Worm (Caenorhabditis elegans): ENCODE measurements around the gene C09G4.4.

C09G4.4 gene

ce11 chrIV:8530042-8531027 is 17.6 kb downstream of the C09G4.4 start:
- no peak for TF ChIP-seq mes-4 (tag; optimal IDR thresholded peaks at IDR 0.05)
- no peak for TF ChIP-seq B0261.1 (tag; optimal IDR thresholded peaks at IDR 0.05)
- no peak for TF ChIP-seq pha-4 (tag; optimal IDR thresholded peaks at IDR 0.05)
- TF ChIP-seq hlh-26 (GFP tag; conservative IDR thresholded peaks at IDR 0.05), result no peak
- no peak for TF ChIP-seq F52B5.7 (tag; optimal IDR thresholded peaks at IDR 0.05)
- no peak for TF ChIP-seq C17E4.6 (GFP tag; IDR thresholded peaks at IDR 0.05)
- no peak for TF ChIP-seq mcd-1 (GFP tag; IDR thresholded peaks at IDR 0.05)
- no peak for TF ChIP-seq ztf-6 (GFP tag; IDR thresholded peaks at IDR 0.05)
- peak; percentile 96 for TF ChIP-seq atf-7 (tag; optimal IDR thresholded peaks at IDR 0.05)
- no peak for TF ChIP-seq fkh-3 (tag; optimal IDR thresholded peaks at IDR 0.05)
- TF ChIP-seq die-1 (tag; optimal IDR thresholded peaks at IDR 0.05), result no peak
- 0 out of 2 replicates have a peak, but pooled peaks have one; percentile 20 for TF ChIP-seq Y95B8A.8 (GFP tag; IDR thresholded peaks at IDR 0.05)
- no peak for TF ChIP-seq rcor-1 (GFP tag; IDR thresholded peaks at IDR 0.05)
- no peak for TF ChIP-seq egl-18 (GFP tag; IDR thresholded peaks at IDR 0.05)
- TF ChIP-seq F33H1.4 (GFP tag; IDR thresholded peaks at IDR 0.05), result no peak
- TF ChIP-seq nhr-120 (GFP tag; IDR thresholded peaks at IDR 0.05), result no peak
- no peak for TF ChIP-seq gei-17 (GFP tag; optimal IDR thresholded peaks at IDR 0.05)
- TF ChIP-seq somi-1 (GFP tag; optimal IDR thresholded peaks at IDR 0.05), result peak; percentile 86
- no peak for TF ChIP-seq T26A5.8 (tag; optimal IDR thresholded peaks at IDR 0.05)
- TF ChIP-seq lir-1 (GFP tag; conservative IDR thresholded peaks at IDR 0.05), result 0 out of 2 replicates have a peak, but pooled peaks have one; percentile 6
- TF ChIP-seq rpc-1 (optimal IDR thresholded peaks at IDR 0.05), result no peak
- no peak for TF ChIP-seq rpc-1 (tag; optimal IDR thresholded peaks at IDR 0.05)
- TF ChIP-seq F55B11.4 (tag; optimal IDR thresholded peaks at IDR 0.05; ENCODE audit: borderline replicate concordance, insufficient read depth), result no peak
- TF ChIP-seq snpc-4 (GFP tag; optimal IDR thresholded peaks at IDR 0.05), result no peak
- TF ChIP-seq snpc-4 (tag; optimal IDR thresholded peaks at IDR 0.05), result no peak
- TF ChIP-seq lin-40 (tag; optimal IDR thresholded peaks at IDR 0.05), result peak; percentile 87
- TF ChIP-seq ceh-58 (GFP tag; IDR thresholded peaks at IDR 0.05), result no peak
- TF ChIP-seq C06A6.2 (GFP tag; conservative IDR thresholded peaks at IDR 0.05), result peak; percentile 27; the same call in 1 of the 2 replicates
- no peak for TF ChIP-seq ztf-25 (GFP tag; IDR thresholded peaks at IDR 0.05)
- TF ChIP-seq akir-1 (GFP tag; optimal IDR thresholded peaks at IDR 0.05), result no peak
- no peak for TF ChIP-seq F10E7.11 (tag; optimal IDR thresholded peaks at IDR 0.05)
- TF ChIP-seq cebp-2 (GFP tag; IDR thresholded peaks at IDR 0.05), result no peak
- TF ChIP-seq Y79H2A.3 (GFP tag; conservative IDR thresholded peaks at IDR 0.05), result no peak
- TF ChIP-seq Y53G8AR.9 (GFP tag; conservative IDR thresholded peaks at IDR 0.05), result no peak
- no peak for TF ChIP-seq attf-6 (GFP tag; IDR thresholded peaks at IDR 0.05)
- no peak for TF ChIP-seq B0035.1 (tag; optimal IDR thresholded peaks at IDR 0.05)
- peak; percentile 4 for TF ChIP-seq nhr-90 (tag; optimal IDR thresholded peaks at IDR 0.05)
- TF ChIP-seq B0336.3 (GFP tag; IDR thresholded peaks at IDR 0.05), result peak; percentile 37; the same call in 1 of the 2 replicates
- peak in 1 of 3 experiments; percentile 17 for TF ChIP-seq lin-35 (GFP tag; optimal IDR thresholded peaks at IDR 0.05)
- peak; percentile 69 for TF ChIP-seq tlf-1 (GFP tag; optimal IDR thresholded peaks at IDR 0.05)
- TF ChIP-seq F39B2.1 (GFP tag; IDR thresholded peaks at IDR 0.05), result no peak
- no peak for TF ChIP-seq mel-28 (tag; optimal IDR thresholded peaks at IDR 0.05; ENCODE audit: borderline replicate concordance)
- TF ChIP-seq Y67H2A.10 (GFP tag; conservative IDR thresholded peaks at IDR 0.05), result no peak
- no peak for TF ChIP-seq ztf-3 (GFP tag; optimal IDR thresholded peaks at IDR 0.05)
- TF ChIP-seq ceh-40 (GFP tag; IDR thresholded peaks at IDR 0.05), result no peak
- 0 out of 2 replicates have a peak, but pooled peaks have one; percentile 36 for TF ChIP-seq nfyb-1 (GFP tag; IDR thresholded peaks at IDR 0.05)
- no peak for TF ChIP-seq ceh-91 (GFP tag; IDR thresholded peaks at IDR 0.05)
- no peak for TF ChIP-seq lag-1 (GFP tag; IDR thresholded peaks at IDR 0.05)
